Fruit fly (Drosophila melanogaster): ENCODE measurements around the gene Hmgcr.

- TF ChIP-seq OdsH (GFP tag; optimal IDR thresholded peaks at IDR 0.05) (no peak), CG6854 (GFP tag; optimal IDR thresholded peaks at IDR 0.05) (no peak), Sox14 (GFP tag; optimal IDR thresholded peaks at IDR 0.05) (no peak), esn (GFP tag; optimal IDR thresholded peaks at IDR 0.05) (no peak), Blimp-1 (GFP tag; optimal IDR thresholded peaks at IDR 0.05) (no peak), CG3919 (GFP tag; optimal IDR thresholded peaks at IDR 0.05) (no peak), CG6792 (GFP tag; optimal IDR thresholded peaks at IDR 0.05) (no peak), dsx (GFP tag; optimal IDR thresholded peaks at IDR 0.05; ENCODE audit: poor library complexity, severe bottlenecking) (no peak), CG8119 (GFP tag; IDR thresholded peaks at IDR 0.05) (no peak), CG6163 (GFP tag; IDR thresholded peaks at IDR 0.05) (no peak)
These were observed 4.1 kb upstream of the Hmgcr start for dm6 chr3R:23729066-23729465.
